Worm (Caenorhabditis elegans) whole organism, L1 larva: ENCODE results near the gene B0303.4.

ENCODE experiments used
- C16A3.4 ChIP-seq: fragments of 150-350 bp; optimal IDR thresholded peaks from 2 replicates; lab custom pipeline; 2014; ENCODE audit warnings: missing biosample characterization, missing genetic modification characterization
- ama-1 ChIP-seq: fragments of 150-350 bp; optimal IDR thresholded peaks from 2 replicates; lab custom pipeline; 2014
- blmp-1 ChIP-seq: fragments of 150-350 bp; optimal IDR thresholded peaks from 2 replicates; lab custom pipeline; 2014; ENCODE audit warnings: missing biosample characterization, missing genetic modification characterization
- ceh-88 ChIP-seq: fragments of 200-800 bp; sonication (Bioruptor generic); IDR thresholded peaks from 2 replicates; pipeline ENCODE4 v1.3.6; 2022; ENCODE audit warnings: missing genetic modification characterization, missing compliant biosample characterization
- ces-1 ChIP-seq: fragments of 150-350 bp; optimal IDR thresholded peaks from 2 replicates; lab custom pipeline; 2014; ENCODE audit warnings: missing biosample characterization, missing genetic modification reagents, missing genetic modification characterization
- dpl-1 ChIP-seq, 3 experiments: fragments of 150-350 bp in 2 of 3; sonication (generic microtip) in 1 of 3; optimal IDR thresholded peaks; 2 replicates each; lab custom pipeline; 2014 to 2017; ENCODE audit warnings: missing biosample characterization in 3 of 3, missing genetic modification characterization in 3 of 3, missing genetic modification reagents in 3 of 3
- dsc-1 ChIP-seq: sonication (generic microtip); optimal IDR thresholded peaks from 2 replicates; lab custom pipeline; 2016; ENCODE audit warnings: mild to moderate bottlenecking, missing genetic modification characterization, missing compliant biosample characterization
- efl-1 ChIP-seq, 4 experiments: fragments of 150-350 bp; optimal IDR thresholded peaks in 3 of 4; peaks in 1 of 4; 1 replicate in 1 of 4; 2 replicates in 3 of 4; lab custom pipeline; 2014; ENCODE audit warnings: missing biosample characterization in 2 of 4, missing genetic modification characterization in 2 of 4, missing genetic modification reagents in 2 of 4
- efl-3 ChIP-seq: fragments of 200-800 bp; sonication (Bioruptor generic); optimal IDR thresholded peaks from 2 replicates; lab custom pipeline; 2018; ENCODE audit warnings: mild to moderate bottlenecking, missing genetic modification characterization, missing compliant biosample characterization
- egl-13 ChIP-seq: sonication (generic microtip); optimal IDR thresholded peaks from 2 replicates; lab custom pipeline; 2016; ENCODE audit warnings: missing genotype, missing genetic modification reagents, missing genetic modification characterization, missing compliant biosample characterization
- egl-27 ChIP-seq, 2 experiments: fragments of 150-350 bp in 1 of 2; sonication (generic microtip); optimal IDR thresholded peaks; 3 replicates each; lab custom pipeline; 2017 to 2018; ENCODE audit warnings: missing biosample characterization in 2 of 2, missing genetic modification characterization in 2 of 2, missing genetic modification reagents in 2 of 2
- elt-2 ChIP-seq: sonication (generic microtip); optimal IDR thresholded peaks from 2 replicates; lab custom pipeline; 2016; ENCODE audit warnings: missing genetic modification characterization, mild to moderate bottlenecking, inconsistent platforms, missing compliant biosample characterization, missing genetic modification reagents
- fkh-10 ChIP-seq: sonication (generic microtip); optimal IDR thresholded peaks from 2 replicates; lab custom pipeline; 2017; ENCODE audit warnings: missing biosample characterization, missing genetic modification reagents, missing genetic modification characterization
- fkh-4 ChIP-seq: sonication (generic microtip); optimal IDR thresholded peaks from 2 replicates; lab custom pipeline; 2016; ENCODE audit warnings: missing compliant biosample characterization, missing genetic modification characterization, borderline replicate concordance
- fkh-8 ChIP-seq: sonication (generic microtip); optimal IDR thresholded peaks from 2 replicates; lab custom pipeline; 2016; ENCODE audit warnings: mild to moderate bottlenecking, missing genetic modification characterization, missing compliant biosample characterization
- fos-1 ChIP-seq: fragments of 150-350 bp; optimal IDR thresholded peaks from 2 replicates; lab custom pipeline; 2014; ENCODE audit warnings: missing biosample characterization, missing genetic modification characterization
- hlh-17 ChIP-seq: fragments of 200-800 bp; sonication (Bioruptor generic); optimal IDR thresholded peaks from 2 replicates; lab custom pipeline; 2018; ENCODE audit warnings: missing genetic modification characterization, mild to moderate bottlenecking, missing compliant biosample characterization, moderate library complexity, borderline replicate concordance
- hlh-4 ChIP-seq: sonication (generic microtip); optimal IDR thresholded peaks from 2 replicates; lab custom pipeline; 2016; ENCODE audit warnings: mild to moderate bottlenecking, missing genetic modification characterization, missing compliant biosample characterization
- lin-13 ChIP-seq: fragments of 150-350 bp; optimal IDR thresholded peaks from 2 replicates; lab custom pipeline; 2014; ENCODE audit warnings: missing biosample characterization, missing genetic modification reagents, missing genetic modification characterization
- lin-14 ChIP-seq: fragments of 200-800 bp; sonication (Bioruptor generic); optimal IDR thresholded peaks from 2 replicates; lab custom pipeline; 2018; ENCODE audit warnings: mild to moderate bottlenecking, missing genetic modification characterization, moderate library complexity, missing compliant biosample characterization
- lin-15B ChIP-seq: fragments of 150-350 bp; sonication (generic microtip); optimal IDR thresholded peaks from 3 replicates; lab custom pipeline; 2014; ENCODE audit warnings: missing biosample characterization, missing genetic modification characterization
- lin-35 ChIP-seq, 2 experiments: fragments of 150-350 bp; optimal IDR thresholded peaks; 2 replicates each; lab custom pipeline; 2014; ENCODE audit warnings: missing biosample characterization in 2 of 2, missing genetic modification characterization in 2 of 2, missing genetic modification reagents in 2 of 2
- lir-3 ChIP-seq: sonication (generic microtip); optimal IDR thresholded peaks from 2 replicates; lab custom pipeline; 2016; ENCODE audit warnings: mild to moderate bottlenecking, missing genetic modification characterization, moderate library complexity, missing compliant biosample characterization; ENCODE audit not compliant: poor library complexity
- lsy-2 ChIP-seq, 2 experiments: fragments of 150-350 bp; optimal IDR thresholded peaks; 2 replicates each; lab custom pipeline; 2014; ENCODE audit warnings: missing biosample characterization in 2 of 2, missing genetic modification characterization in 2 of 2
- mab-9 ChIP-seq: fragments of 200-800 bp; sonication (Bioruptor generic); IDR thresholded peaks from 2 replicates; pipeline ENCODE4 v1.3.6; 2022; ENCODE audit warnings: missing genetic modification reagents, missing genetic modification characterization, missing compliant biosample characterization
- mdl-1 ChIP-seq, 2 experiments: fragments of 150-350 bp; optimal IDR thresholded peaks; 2 replicates each; lab custom pipeline; 2014 to 2017; ENCODE audit warnings: missing biosample characterization in 2 of 2, missing genetic modification characterization in 2 of 2, inconsistent platforms in 1 of 2
- mep-1 ChIP-seq: fragments of 150-350 bp; optimal IDR thresholded peaks from 2 replicates; lab custom pipeline; 2014; ENCODE audit warnings: missing biosample characterization, missing genetic modification characterization
- nhr-11 ChIP-seq: fragments of 150-350 bp; optimal IDR thresholded peaks from 2 replicates; lab custom pipeline; 2014; ENCODE audit warnings: missing biosample characterization, missing genetic modification characterization
- nhr-20 ChIP-seq: sonication (generic microtip); optimal IDR thresholded peaks from 2 replicates; lab custom pipeline; 2016; ENCODE audit warnings: mild to moderate bottlenecking, missing genetic modification characterization, missing compliant biosample characterization
- nhr-237 ChIP-seq: fragments of 150-350 bp; optimal IDR thresholded peaks from 2 replicates; lab custom pipeline; 2014; ENCODE audit warnings: missing biosample characterization, missing genetic modification characterization
- nhr-28 ChIP-seq: fragments of 150-350 bp; optimal IDR thresholded peaks from 2 replicates; lab custom pipeline; 2014; ENCODE audit warnings: missing biosample characterization, missing genetic modification characterization
- nhr-71 ChIP-seq: sonication (generic microtip); optimal IDR thresholded peaks from 2 replicates; lab custom pipeline; 2016; ENCODE audit warnings: mild to moderate bottlenecking, missing genetic modification characterization, moderate library complexity, missing compliant biosample characterization
- nhr-85 ChIP-seq: sonication (generic microtip); peaks from one replicate; lab custom pipeline; 2016; ENCODE audit warnings: missing genetic modification characterization, inconsistent platforms, missing compliant biosample characterization
- nhr-90 ChIP-seq: sonication (generic microtip); optimal IDR thresholded peaks from 2 replicates; lab custom pipeline; 2016; ENCODE audit warnings: mild to moderate bottlenecking, missing genetic modification characterization, missing compliant biosample characterization; ENCODE audit not compliant: poor library complexity
- pag-3 ChIP-seq: sonication (generic microtip); optimal IDR thresholded peaks from 2 replicates; lab custom pipeline; 2017; ENCODE audit warnings: missing genetic modification characterization, mild to moderate bottlenecking, missing compliant biosample characterization, antibody characterized with exemption, borderline replicate concordance; ENCODE audit not compliant: insufficient read depth
- pax-3 ChIP-seq: fragments of 200-800 bp; sonication (Bioruptor generic); optimal IDR thresholded peaks from 2 replicates; lab custom pipeline; 2018; ENCODE audit warnings: mild to moderate bottlenecking, missing genetic modification characterization, moderate library complexity, missing compliant biosample characterization
- rnt-1 ChIP-seq: sonication (generic microtip); optimal IDR thresholded peaks from 2 replicates; lab custom pipeline; 2016; ENCODE audit warnings: mild to moderate bottlenecking, missing genetic modification characterization, moderate library complexity, missing compliant biosample characterization
- snu-23 ChIP-seq: sonication (generic microtip); optimal IDR thresholded peaks from 2 replicates; lab custom pipeline; 2016; ENCODE audit warnings: missing genetic modification characterization, missing compliant biosample characterization
- sox-4 ChIP-seq: sonication (generic microtip); optimal IDR thresholded peaks from 2 replicates; lab custom pipeline; 2016; ENCODE audit warnings: missing genetic modification characterization, missing compliant biosample characterization
- sptf-1 ChIP-seq: fragments of 150-350 bp; optimal IDR thresholded peaks from 2 replicates; lab custom pipeline; 2014; ENCODE audit warnings: missing biosample characterization, missing genetic modification characterization
- sup-37 ChIP-seq: fragments of 200-800 bp; sonication (Bioruptor generic); optimal IDR thresholded peaks from 2 replicates; lab custom pipeline; 2018; ENCODE audit warnings: mild to moderate bottlenecking, missing genetic modification characterization, missing compliant biosample characterization
- swsn-7 ChIP-seq: sonication (generic microtip); optimal IDR thresholded peaks from 2 replicates; lab custom pipeline; 2016; ENCODE audit warnings: missing genetic modification characterization, missing compliant biosample characterization
- tlp-1 ChIP-seq: fragments of 150-350 bp; optimal IDR thresholded peaks from 2 replicates; lab custom pipeline; 2014; ENCODE audit warnings: missing biosample characterization, missing genetic modification characterization
- unc-30 ChIP-seq: sonication (generic microtip); optimal IDR thresholded peaks from 2 replicates; lab custom pipeline; 2017; ENCODE audit warnings: missing biosample characterization, missing genetic modification characterization
- unc-62 ChIP-seq: fragments of 150-350 bp; optimal IDR thresholded peaks from 2 replicates; lab custom pipeline; 2014; ENCODE audit warnings: missing biosample characterization, missing genetic modification reagents, missing genetic modification characterization
- unc-86 ChIP-seq: sonication (generic microtip); optimal IDR thresholded peaks from 2 replicates; lab custom pipeline; 2016; ENCODE audit warnings: missing genetic modification characterization, missing compliant biosample characterization
- unc-98 ChIP-seq: fragments of 200-800 bp; sonication (Bioruptor generic); IDR thresholded peaks from 2 replicates; pipeline ENCODE4 v1.3.6; 2022; ENCODE audit warnings: missing genetic modification characterization, missing compliant biosample characterization
- vab-15 ChIP-seq: sonication (generic microtip); optimal IDR thresholded peaks from 2 replicates; lab custom pipeline; 2017; ENCODE audit warnings: missing genotype, mild to moderate bottlenecking, missing genetic modification characterization, missing compliant biosample characterization
- xbp-1 ChIP-seq: sonication (generic microtip); optimal IDR thresholded peaks from 2 replicates; lab custom pipeline; 2016; ENCODE audit warnings: missing genetic modification characterization, missing compliant biosample characterization
- zag-1 ChIP-seq: fragments of 150-350 bp; optimal IDR thresholded peaks from 2 replicates; lab custom pipeline; 2014; ENCODE audit warnings: missing biosample characterization, missing genetic modification characterization
- ztf-11 ChIP-seq, 2 experiments: sonication (generic microtip); optimal IDR thresholded peaks; 2 replicates each; lab custom pipeline; 2016 to 2017; ENCODE audit warnings: missing genetic modification characterization in 2 of 2, missing biosample characterization in 1 of 2, missing compliant biosample characterization in 1 of 2
- ztf-4 ChIP-seq: fragments of 150-350 bp; optimal IDR thresholded peaks from 2 replicates; lab custom pipeline; 2014; ENCODE audit warnings: missing biosample characterization, missing genetic modification characterization

The B0303.4 gene

ce11 chrIII:8650235-8650817, 39.3 kb upstream of the B0303.4 start, which contains the start of gene flp-23 (continued):
- no peak for TF ChIP-seq fkh-4 (tag; lab: Kevin White, UChicago)
- no peak for TF ChIP-seq nhr-11 (tag; lab: Kevin White, UChicago)
- TF ChIP-seq nhr-85 (tag; lab: Kevin White, UChicago): no peak
- no peak for TF ChIP-seq fkh-10 (GFP tag; lab: Kevin White, UChicago)
- TF ChIP-seq dsc-1 (tag; lab: Kevin White, UChicago): peak; percentile 12
- TF ChIP-seq pag-3: no peak
- peak; percentile 20 for TF ChIP-seq mep-1 (tag; lab: Kevin White, UChicago)
- no peak for TF ChIP-seq egl-27 (tag; optimal IDR thresholded peaks at IDR 0.05; lab: Kevin White, UChicago)
- TF ChIP-seq mdl-1 (tag; optimal IDR thresholded peaks at IDR 0.05; lab: Kevin White, UChicago): peak in 1 of 2 experiments; percentile 23
- no peak for TF ChIP-seq efl-3 (GFP tag; lab: Kevin White, UChicago)
- no peak for TF ChIP-seq zag-1
- peak; percentile 29 to 50 for TF ChIP-seq lsy-2 (tag; optimal IDR thresholded peaks at IDR 0.05; lab: Kevin White, UChicago)
- TF ChIP-seq nhr-71 (tag; lab: Kevin White, UChicago): peak; percentile 62
- TF ChIP-seq lin-15B: no peak
- TF ChIP-seq unc-98 (GFP tag; lab: Robert Waterston, UW): no peak
- no peak for TF ChIP-seq ztf-4
- TF ChIP-seq efl-1 (optimal IDR thresholded peaks at IDR 0.05; lab: Kevin White, UChicago): peak; percentile 19 to 34
- TF ChIP-seq efl-1 (GFP tag; optimal IDR thresholded peaks at IDR 0.05 in 1 of 2; lab: Kevin White, UChicago): peak in 1 of 2 experiments; percentile 33
- peak; percentile 17 for TF ChIP-seq lir-3 (tag; lab: Kevin White, UChicago)
- TF ChIP-seq lin-13: peak; percentile 1
- peak; percentile 12 for TF ChIP-seq C16A3.4
- no peak for TF ChIP-seq vab-15 (tag; lab: Kevin White, UChicago)
- no peak for TF ChIP-seq unc-86 (tag; lab: Kevin White, UChicago)
- no peak for TF ChIP-seq ama-1 (lab: Kevin White, UChicago)
- peak in 2 of 3 experiments; percentile 24 to 30 for TF ChIP-seq dpl-1 (GFP tag; optimal IDR thresholded peaks at IDR 0.05; lab: Kevin White, UChicago)
- no peak for TF ChIP-seq ztf-11 (tag; optimal IDR thresholded peaks at IDR 0.05; lab: Kevin White, UChicago)
- TF ChIP-seq hlh-4 (tag; lab: Kevin White, UChicago): no peak
- TF ChIP-seq xbp-1 (tag; lab: Kevin White, UChicago): peak; percentile 34
- peak; percentile 52 for TF ChIP-seq lin-14
- no peak for TF ChIP-seq fkh-8 (tag; lab: Kevin White, UChicago)
- TF ChIP-seq elt-2 (tag; lab: Kevin White, UChicago): no peak
- no peak for TF ChIP-seq sox-4 (tag; lab: Kevin White, UChicago)
- peak; percentile 9 for TF ChIP-seq nhr-20 (tag; lab: Kevin White, UChicago)
- peak; percentile 2 to 36 for TF ChIP-seq lin-35 (GFP tag; optimal IDR thresholded peaks at IDR 0.05; lab: Kevin White, UChicago)
- no peak for TF ChIP-seq pax-3 (tag; lab: Kevin White, UChicago)
- no peak for TF ChIP-seq tlp-1 (tag; lab: Kevin White, UChicago)
- TF ChIP-seq mab-9 (GFP tag; lab: Robert Waterston, UW): no peak
- TF ChIP-seq snu-23: peak; percentile 62
- TF ChIP-seq egl-13 (tag; lab: Kevin White, UChicago): no peak
- no peak for TF ChIP-seq hlh-17 (GFP tag; lab: Kevin White, UChicago)
- no peak for TF ChIP-seq nhr-237 (tag; lab: Kevin White, UChicago)
- no peak for TF ChIP-seq ceh-88 (GFP tag; lab: Robert Waterston, UW)
- TF ChIP-seq sup-37 (GFP tag; lab: Kevin White, UChicago): no peak
- no peak for TF ChIP-seq nhr-28 (tag; lab: Kevin White, UChicago)
- no peak for TF ChIP-seq unc-30
- TF ChIP-seq nhr-90: peak; percentile 22
- no peak for TF ChIP-seq ces-1 (GFP tag; lab: Kevin White, UChicago)
- TF ChIP-seq blmp-1: no peak
- TF ChIP-seq unc-62 (GFP tag; lab: Kevin White, UChicago): no peak
- peak; percentile 47 for TF ChIP-seq rnt-1 (tag; lab: Kevin White, UChicago)
- peak; percentile 48 for TF ChIP-seq swsn-7 (tag; lab: Kevin White, UChicago)
- TF ChIP-seq fos-1 (tag; lab: Kevin White, UChicago): no peak
- TF ChIP-seq sptf-1 (tag; lab: Kevin White, UChicago): no peak
